Worm (Caenorhabditis elegans) whole organism, L4 larva: ENCODE data around the gene spin-2.
A peak's percentile ranks its signal among the peaks of the same experiment; 100 is the strongest.

Source experiments
- D1046.2 ChIP-seq: fragments of 200-800 bp; sonication (Bioruptor generic); IDR thresholded peaks from 2 replicates; pipeline ENCODE4 v1.3.6; 2022; ENCODE audit warnings: missing genetic modification characterization, missing compliant biosample characterization
- F10B5.3 ChIP-seq: sonication (generic microtip); optimal IDR thresholded peaks from 2 replicates; lab custom pipeline; 2016; ENCODE audit warnings: mild to moderate bottlenecking, missing genetic modification characterization, missing compliant biosample characterization
- F26F4.8 ChIP-seq: fragments of 200-800 bp; sonication (Bioruptor generic); conservative IDR thresholded peaks from 2 replicates; pipeline ENCODE4 v1.3.6; 2022; ENCODE audit warnings: missing genetic modification characterization, missing compliant biosample characterization
- F37D6.2 ChIP-seq: sonication (generic microtip); optimal IDR thresholded peaks from 2 replicates; lab custom pipeline; 2016; ENCODE audit warnings: mild to moderate bottlenecking, missing genetic modification characterization, missing compliant biosample characterization
- F44E2.7 ChIP-seq: fragments of 200-800 bp; sonication (Bioruptor generic); IDR thresholded peaks from 2 replicates; pipeline ENCODE4 v2.1.2; 2022; ENCODE audit warnings: missing genetic modification characterization, missing compliant biosample characterization
- T20F7.1 ChIP-seq: fragments of 200-800 bp; sonication (Bioruptor generic); optimal IDR thresholded peaks from 2 replicates; lab custom pipeline; 2018; ENCODE audit warnings: mild to moderate bottlenecking, missing genetic modification characterization, missing compliant biosample characterization
- ZK337.2 ChIP-seq: fragments of 200-800 bp; sonication (Bioruptor generic); IDR thresholded peaks from 2 replicates; pipeline ENCODE4 v1.3.6; 2022; ENCODE audit warnings: missing genetic modification reagents, missing genetic modification characterization, missing compliant biosample characterization
- aha-1 ChIP-seq: fragments of 150-350 bp; peaks from one replicate; lab custom pipeline; 2014; ENCODE audit warnings: missing biosample characterization, missing genetic modification characterization
- aly-2 ChIP-seq: sonication (generic microtip); optimal IDR thresholded peaks from 2 replicates; lab custom pipeline; 2018; ENCODE audit warnings: missing biosample characterization, missing genetic modification characterization
- arid-1 ChIP-seq: fragments of 200-800 bp; sonication (Bioruptor generic); conservative IDR thresholded peaks from 2 replicates; pipeline ENCODE4 v1.3.6; 2022; ENCODE audit warnings: missing genetic modification reagents, missing genetic modification characterization, missing compliant biosample characterization
- attf-4 ChIP-seq: sonication (generic microtip); optimal IDR thresholded peaks from 3 replicates; lab custom pipeline; 2017; ENCODE audit warnings: missing biosample characterization, missing genetic modification characterization
- ceh-32 ChIP-seq: sonication (generic microtip); optimal IDR thresholded peaks from 2 replicates; lab custom pipeline; 2016; ENCODE audit warnings: mild to moderate bottlenecking, missing genetic modification characterization, missing compliant biosample characterization; ENCODE audit not compliant: poor library complexity
- ces-1 ChIP-seq: fragments of 150-350 bp; sonication (generic microtip); optimal IDR thresholded peaks from 4 replicates; lab custom pipeline; 2014; ENCODE audit warnings: missing biosample characterization, missing genetic modification reagents, missing genetic modification characterization
- ctbp-1 ChIP-seq: fragments of 200-800 bp; sonication (Bioruptor generic); IDR thresholded peaks from 2 replicates; pipeline ENCODE4 v1.3.6; 2022; ENCODE audit warnings: missing genetic modification reagents, missing genetic modification characterization, missing compliant biosample characterization
- daf-16 ChIP-seq, 3 experiments: sonication (generic microtip); optimal IDR thresholded peaks; 2 replicates each; lab custom pipeline; 2016 to 2017; ENCODE audit warnings: missing genetic modification characterization in 3 of 3, missing genetic modification reagents in 3 of 3, mild to moderate bottlenecking in 2 of 3, missing compliant biosample characterization in 2 of 3, missing biosample characterization in 1 of 3, moderate library complexity in 1 of 3
- daf-8 ChIP-seq: fragments of 200-800 bp; sonication (Bioruptor generic); IDR thresholded peaks from 2 replicates; pipeline ENCODE4 v1.3.6; 2022; ENCODE audit warnings: missing genetic modification characterization, missing compliant biosample characterization
- dmd-8 ChIP-seq: fragments of 200-800 bp; sonication (Bioruptor generic); IDR thresholded peaks from 2 replicates; pipeline ENCODE4 v1.3.6; 2022; ENCODE audit warnings: missing genetic modification characterization, missing compliant biosample characterization
- dpl-1 ChIP-seq: fragments of 150-350 bp; optimal IDR thresholded peaks from 2 replicates; lab custom pipeline; 2014; ENCODE audit warnings: missing biosample characterization, missing genetic modification reagents, missing genetic modification characterization
- egl-43 ChIP-seq: fragments of 200-800 bp; sonication (Bioruptor generic); IDR thresholded peaks from 2 replicates; pipeline ENCODE4 v1.3.6; 2022; ENCODE audit warnings: missing genetic modification reagents, missing genetic modification characterization, missing compliant biosample characterization
- fos-1 ChIP-seq: fragments of 150-350 bp; optimal IDR thresholded peaks from 2 replicates; lab custom pipeline; 2014; ENCODE audit warnings: missing biosample characterization, missing genetic modification characterization
- hif-1 ChIP-seq, 2 experiments: sonication (generic microtip); optimal IDR thresholded peaks; 2 replicates each; lab custom pipeline; 2016 to 2017; ENCODE audit warnings: missing compliant biosample characterization in 2 of 2, missing genetic modification characterization in 2 of 2, missing genetic modification reagents in 2 of 2, missing genotype in 2 of 2, mild to moderate bottlenecking in 1 of 2
- hlh-11 ChIP-seq: fragments of 200-800 bp; sonication (Bioruptor generic); optimal IDR thresholded peaks from 2 replicates; lab custom pipeline; 2018; ENCODE audit warnings: mild to moderate bottlenecking, missing genetic modification characterization, missing compliant biosample characterization
- hlh-30 ChIP-seq: sonication (generic microtip); optimal IDR thresholded peaks from 2 replicates; lab custom pipeline; 2017; ENCODE audit warnings: antibody characterized with exemption, mild to moderate bottlenecking, missing genetic modification characterization, missing compliant biosample characterization; ENCODE audit not compliant: insufficient read depth
- hmg-1.1 ChIP-seq: fragments of 200-800 bp; sonication (Bioruptor generic); IDR thresholded peaks from 2 replicates; pipeline ENCODE4 v1.3.6; 2022; ENCODE audit warnings: missing genetic modification reagents, missing genetic modification characterization, missing compliant biosample characterization
- lim-7 ChIP-seq: fragments of 200-800 bp; sonication (Bioruptor generic); IDR thresholded peaks from 2 replicates; pipeline ENCODE4 v1.3.6; 2022; ENCODE audit warnings: missing genetic modification characterization, missing compliant biosample characterization
- lin-1 ChIP-seq: fragments of 200-800 bp; sonication (Bioruptor generic); IDR thresholded peaks from 2 replicates; pipeline ENCODE4 v1.3.6; 2022; ENCODE audit warnings: missing genetic modification reagents, missing genetic modification characterization, missing compliant biosample characterization
- lin-29 ChIP-seq: fragments of 200-800 bp; sonication (Bioruptor generic); IDR thresholded peaks from 2 replicates; pipeline ENCODE4 v1.3.6; 2022; ENCODE audit warnings: missing genetic modification reagents, missing genetic modification characterization, missing compliant biosample characterization
- lin-38 ChIP-seq: fragments of 200-800 bp; sonication (Bioruptor generic); IDR thresholded peaks from 2 replicates; pipeline ENCODE4 v1.3.6; 2022; ENCODE audit warnings: missing genetic modification reagents, missing genetic modification characterization, missing compliant biosample characterization
- lin-39 ChIP-seq: fragments of 150-350 bp; optimal IDR thresholded peaks from 2 replicates; lab custom pipeline; 2014; ENCODE audit warnings: missing biosample characterization, missing genetic modification reagents, missing genetic modification characterization
- lsy-2 ChIP-seq, 2 experiments: fragments of 150-350 bp in 1 of 2; sonication (generic microtip) in 1 of 2; optimal IDR thresholded peaks; 2 replicates each; lab custom pipeline; 2014 to 2017; ENCODE audit warnings: missing biosample characterization in 2 of 2, missing genetic modification characterization in 2 of 2
- madf-5 ChIP-seq, 2 experiments: fragments of 200-800 bp; sonication (Bioruptor generic); IDR thresholded peaks; 2 replicates each; pipeline ENCODE4 v1.3.6; 2022; ENCODE audit warnings: missing compliant biosample characterization in 2 of 2, missing genetic modification characterization in 2 of 2
- madf-9 ChIP-seq: fragments of 200-800 bp; sonication (Bioruptor generic); conservative IDR thresholded peaks from 2 replicates; pipeline ENCODE4 v1.3.6; 2022; ENCODE audit warnings: missing genetic modification reagents, missing genetic modification characterization, missing compliant biosample characterization
- mdt-29 ChIP-seq: fragments of 200-800 bp; sonication (Bioruptor generic); IDR thresholded peaks from 2 replicates; pipeline ENCODE4 v1.3.6; 2022; ENCODE audit warnings: missing genetic modification reagents, missing genetic modification characterization, missing compliant biosample characterization
- mes-2 ChIP-seq: sonication (generic microtip); optimal IDR thresholded peaks from 2 replicates; lab custom pipeline; 2016; ENCODE audit warnings: missing genotype, mild to moderate bottlenecking, missing genetic modification characterization, missing compliant biosample characterization; ENCODE audit not compliant: poor library complexity, severe bottlenecking
- mxl-3 ChIP-seq: fragments of 200-800 bp; sonication (Bioruptor generic); optimal IDR thresholded peaks from 2 replicates; lab custom pipeline; 2018; ENCODE audit warnings: mild to moderate bottlenecking, missing genetic modification characterization, missing compliant biosample characterization
- nhr-111 ChIP-seq: fragments of 200-800 bp; sonication (Bioruptor generic); optimal IDR thresholded peaks from 2 replicates; lab custom pipeline; 2018; ENCODE audit warnings: mild to moderate bottlenecking, missing genetic modification characterization, missing compliant biosample characterization
- nhr-28 ChIP-seq: fragments of 150-350 bp; optimal IDR thresholded peaks from 2 replicates; lab custom pipeline; 2014; ENCODE audit warnings: missing biosample characterization, missing genetic modification characterization
- nhr-42 ChIP-seq: fragments of 200-800 bp; sonication (Bioruptor generic); IDR thresholded peaks from 2 replicates; pipeline ENCODE4 v1.3.6; 2022; ENCODE audit warnings: missing genetic modification characterization, missing compliant biosample characterization
- nhr-6 ChIP-seq: fragments of 150-350 bp; optimal IDR thresholded peaks from 2 replicates; lab custom pipeline; 2014; ENCODE audit warnings: missing biosample characterization, missing genetic modification characterization
- nhr-77 ChIP-seq: fragments of 150-350 bp; optimal IDR thresholded peaks from 2 replicates; lab custom pipeline; 2014; ENCODE audit warnings: missing biosample characterization, missing genetic modification characterization
- php-3 ChIP-seq: fragments of 200-800 bp; sonication (Bioruptor generic); IDR thresholded peaks from 2 replicates; pipeline ENCODE4 v1.3.6; 2022; ENCODE audit warnings: missing genetic modification reagents, missing genetic modification characterization, missing compliant biosample characterization
- pqm-1 ChIP-seq: sonication (generic microtip); optimal IDR thresholded peaks from 2 replicates; lab custom pipeline; 2017; ENCODE audit warnings: missing biosample characterization, missing genetic modification characterization
- set-16 ChIP-seq: fragments of 200-800 bp; sonication (Bioruptor generic); IDR thresholded peaks from 2 replicates; pipeline ENCODE4 v1.3.6; 2022; ENCODE audit warnings: missing genetic modification reagents, missing genetic modification characterization, missing compliant biosample characterization
- snpc-1.2 ChIP-seq: fragments of 200-800 bp; sonication (Bioruptor generic); IDR thresholded peaks from 2 replicates; pipeline ENCODE4 v1.3.6; 2022; ENCODE audit warnings: missing genetic modification reagents, missing genetic modification characterization, missing compliant biosample characterization
- snpc-4 ChIP-seq: fragments of 150-350 bp; optimal IDR thresholded peaks from 2 replicates; lab custom pipeline; 2014; ENCODE audit warnings: missing biosample characterization, missing genetic modification characterization
- spr-1 ChIP-seq: sonication (generic microtip); optimal IDR thresholded peaks from 2 replicates; lab custom pipeline; 2016; ENCODE audit warnings: mild to moderate bottlenecking, missing genetic modification characterization, missing compliant biosample characterization
- tag-97 ChIP-seq: fragments of 200-800 bp; sonication (Bioruptor generic); IDR thresholded peaks from 2 replicates; pipeline ENCODE4 v1.3.6; 2022; ENCODE audit warnings: missing genetic modification characterization, missing compliant biosample characterization
- unc-130 ChIP-seq: sonication (generic microtip); optimal IDR thresholded peaks from 2 replicates; lab custom pipeline; 2016; ENCODE audit warnings: missing genetic modification reagents, missing genetic modification characterization, missing compliant biosample characterization
- vab-7 ChIP-seq: fragments of 200-800 bp; sonication (Bioruptor generic); IDR thresholded peaks from 2 replicates; pipeline ENCODE4 v1.3.6; 2022; ENCODE audit warnings: missing genetic modification reagents, missing genetic modification characterization, missing compliant biosample characterization
- zfp-2 ChIP-seq: sonication (generic microtip); optimal IDR thresholded peaks from 2 replicates; lab custom pipeline; 2016; ENCODE audit warnings: mild to moderate bottlenecking, missing genetic modification characterization, missing compliant biosample characterization
- zip-11 ChIP-seq: fragments of 200-800 bp; sonication (Bioruptor generic); IDR thresholded peaks from 2 replicates; pipeline ENCODE4 v1.3.6; 2022; ENCODE audit warnings: missing genetic modification characterization, missing compliant biosample characterization

The spin-2 gene

ce11 chrIV:13057418-13057817 lies 29.4 kb upstream of the spin-2 start, which contains the start of gene scl-2:
scl-2 (plus strand) TSS chrIV:13057710.
- no peak for TF ChIP-seq ceh-32 (tag; lab: Kevin White, UChicago)
- no peak for TF ChIP-seq mdt-29
- TF ChIP-seq madf-5 (GFP tag; IDR thresholded peaks at IDR 0.05; lab: Robert Waterston, UW), result no peak
- TF ChIP-seq nhr-111 (GFP tag; lab: Kevin White, UChicago), result no peak
- TF ChIP-seq set-16 (GFP tag; lab: Robert Waterston, UW), result no peak
- TF ChIP-seq mxl-3 (GFP tag; lab: Kevin White, UChicago), result no peak
- TF ChIP-seq D1046.2 (GFP tag; lab: Robert Waterston, UW), result no peak
- no peak for TF ChIP-seq arid-1 (GFP tag; lab: Robert Waterston, UW)
- no peak for TF ChIP-seq daf-8 (GFP tag; lab: Robert Waterston, UW)
- TF ChIP-seq lin-29 (GFP tag; lab: Robert Waterston, UW), result no peak
- no peak for TF ChIP-seq snpc-1.2
- no peak for TF ChIP-seq ZK337.2 (GFP tag; lab: Robert Waterston, UW)
- no peak for TF ChIP-seq fos-1 (tag; lab: Kevin White, UChicago)
- TF ChIP-seq zfp-2, result no peak
- peak; percentile 99 for TF ChIP-seq pqm-1 (tag; lab: Kevin White, UChicago)
- TF ChIP-seq nhr-77, result peak; percentile 95
- peak; percentile 70 for TF ChIP-seq hlh-30 (tag; lab: Kevin White, UChicago)
- no peak for TF ChIP-seq tag-97 (GFP tag; lab: Robert Waterston, UW)
- TF ChIP-seq dmd-8, result no peak
- no peak for TF ChIP-seq unc-130 (GFP tag; lab: Kevin White, UChicago)
- TF ChIP-seq F10B5.3, result no peak
- no peak for TF ChIP-seq aly-2 (tag; lab: Kevin White, UChicago)
- TF ChIP-seq ces-1 (GFP tag; lab: Kevin White, UChicago), result no peak
- no peak for TF ChIP-seq zip-11 (GFP tag; lab: Robert Waterston, UW)
- TF ChIP-seq attf-4 (tag; lab: Kevin White, UChicago), result no peak
- TF ChIP-seq hmg-1.1 (GFP tag; lab: Robert Waterston, UW), result no peak
- TF ChIP-seq dpl-1 (GFP tag; lab: Kevin White, UChicago), result no peak
- no peak for TF ChIP-seq hif-1 (tag; optimal IDR thresholded peaks at IDR 0.05; lab: Kevin White, UChicago)
- TF ChIP-seq lim-7 (GFP tag; lab: Robert Waterston, UW), result no peak
- peak; percentile 87 for TF ChIP-seq php-3 (GFP tag; lab: Robert Waterston, UW)
- TF ChIP-seq madf-9 (GFP tag; lab: Robert Waterston, UW), result no peak
- TF ChIP-seq ctbp-1, result no peak
- TF ChIP-seq daf-16 (GFP tag; optimal IDR thresholded peaks at IDR 0.05; lab: Kevin White, UChicago), result no peak
- TF ChIP-seq daf-16 (tag; optimal IDR thresholded peaks at IDR 0.05; lab: Kevin White, UChicago), result peak; percentile 99
- TF ChIP-seq F26F4.8 (GFP tag; lab: Robert Waterston, UW), result no peak
- TF ChIP-seq mes-2 (tag; lab: Kevin White, UChicago), result peak; percentile 20
- no peak for TF ChIP-seq lin-39 (tag; lab: Kevin White, UChicago)
- peak; percentile 74 for TF ChIP-seq nhr-6 (tag; lab: Kevin White, UChicago)
- TF ChIP-seq lsy-2 (tag; optimal IDR thresholded peaks at IDR 0.05; lab: Kevin White, UChicago), result no peak
- peak; percentile 95 for TF ChIP-seq nhr-28
- no peak for TF ChIP-seq lin-38 (GFP tag; lab: Robert Waterston, UW)
- TF ChIP-seq T20F7.1 (GFP tag; lab: Kevin White, UChicago), result no peak
- no peak for TF ChIP-seq snpc-4 (tag; lab: Kevin White, UChicago)
- TF ChIP-seq F44E2.7, result no peak
- TF ChIP-seq lin-1 (GFP tag; lab: Robert Waterston, UW), result peak; percentile 75; the same call in 1 of the 2 replicates
- TF ChIP-seq aha-1 (tag; lab: Kevin White, UChicago), result peak; percentile 63
- no peak for TF ChIP-seq nhr-42 (GFP tag; lab: Robert Waterston, UW)
- no peak for TF ChIP-seq F37D6.2
- peak; percentile 87 for TF ChIP-seq hlh-11 (tag; lab: Kevin White, UChicago)
- TF ChIP-seq egl-43, result no peak
- TF ChIP-seq vab-7 (GFP tag; lab: Robert Waterston, UW), result no peak
- TF ChIP-seq spr-1 (tag; lab: Kevin White, UChicago), result no peak
